Worm (Caenorhabditis elegans) whole organism, L2 larva: ENCODE data around the gene F54B8.1.

Experiments used
- C34F6.9 ChIP-seq: fragments of 150-350 bp; optimal IDR thresholded peaks from 2 replicates; lab custom pipeline; 2014; ENCODE audit warnings: missing biosample characterization, missing genetic modification characterization
- F13H6.1 ChIP-seq: sonication (generic microtip); optimal IDR thresholded peaks from 2 replicates; lab custom pipeline; 2016; ENCODE audit warnings: missing genetic modification characterization, missing compliant biosample characterization
- R02D3.7 ChIP-seq: fragments of 150-350 bp; optimal IDR thresholded peaks from 2 replicates; lab custom pipeline; 2014; ENCODE audit warnings: missing biosample characterization, missing genetic modification characterization
- Y55F3AM.14 ChIP-seq: fragments of 200-800 bp; sonication (Bioruptor generic); optimal IDR thresholded peaks from 2 replicates; lab custom pipeline; 2018; ENCODE audit warnings: mild to moderate bottlenecking, missing genetic modification characterization, missing compliant biosample characterization
- alr-1 ChIP-seq: fragments of 150-350 bp; optimal IDR thresholded peaks from 2 replicates; lab custom pipeline; 2014; ENCODE audit warnings: missing biosample characterization, missing genetic modification characterization
- ama-1 ChIP-seq: fragments of 150-350 bp; optimal IDR thresholded peaks from 2 replicates; lab custom pipeline; 2018; ENCODE audit warnings: inconsistent platforms
- ceh-16 ChIP-seq: fragments of 150-350 bp; optimal IDR thresholded peaks from 2 replicates; lab custom pipeline; 2014; ENCODE audit warnings: missing biosample characterization, missing genetic modification characterization
- ceh-82 ChIP-seq: fragments of 150-350 bp; optimal IDR thresholded peaks from 2 replicates; lab custom pipeline; 2014; ENCODE audit warnings: missing biosample characterization, missing genetic modification characterization
- crh-2 ChIP-seq: sonication (generic microtip); optimal IDR thresholded peaks from 2 replicates; lab custom pipeline; 2017; ENCODE audit warnings: missing biosample characterization, missing genetic modification characterization
- egl-27 ChIP-seq: sonication (generic microtip); optimal IDR thresholded peaks from 3 replicates; lab custom pipeline; 2017; ENCODE audit warnings: missing biosample characterization, missing genetic modification reagents, missing genetic modification characterization
- elt-1 ChIP-seq: fragments of 150-350 bp; optimal IDR thresholded peaks from 2 replicates; lab custom pipeline; 2014; ENCODE audit warnings: missing biosample characterization, missing genetic modification characterization
- fos-1 ChIP-seq: fragments of 150-350 bp; optimal IDR thresholded peaks from 2 replicates; lab custom pipeline; 2014; ENCODE audit warnings: missing biosample characterization, missing genetic modification characterization
- gmeb-1 ChIP-seq: fragments of 150-350 bp; optimal IDR thresholded peaks from 2 replicates; lab custom pipeline; 2014; ENCODE audit warnings: missing biosample characterization, missing genetic modification characterization
- lin-11 ChIP-seq: fragments of 150-350 bp; sonication (generic microtip); optimal IDR thresholded peaks from 2 replicates; lab custom pipeline; 2014; ENCODE audit warnings: missing biosample characterization, missing genetic modification characterization, inconsistent platforms, mixed read lengths
- mbf-1 ChIP-seq: sonication (generic microtip); optimal IDR thresholded peaks from 2 replicates; lab custom pipeline; 2017; ENCODE audit warnings: missing biosample characterization, missing genetic modification characterization
- mdl-1 ChIP-seq, 2 experiments: fragments of 150-350 bp in 1 of 2; sonication (generic microtip) in 1 of 2; optimal IDR thresholded peaks; 2 replicates each; lab custom pipeline; 2017; ENCODE audit warnings: missing biosample characterization in 2 of 2, missing genetic modification characterization in 2 of 2
- nhr-10 ChIP-seq: sonication (generic microtip); optimal IDR thresholded peaks from 2 replicates; lab custom pipeline; 2017; ENCODE audit warnings: missing biosample characterization, missing genetic modification characterization
- nhr-12 ChIP-seq: fragments of 150-350 bp; optimal IDR thresholded peaks from 2 replicates; lab custom pipeline; 2014; ENCODE audit warnings: missing biosample characterization, missing genetic modification characterization
- nhr-129 ChIP-seq: fragments of 150-350 bp; optimal IDR thresholded peaks from 2 replicates; lab custom pipeline; 2014; ENCODE audit warnings: missing biosample characterization, missing genetic modification characterization
- nhr-21 ChIP-seq: fragments of 150-350 bp; optimal IDR thresholded peaks from 2 replicates; lab custom pipeline; 2014; ENCODE audit warnings: missing biosample characterization, missing genetic modification characterization
- nhr-6 ChIP-seq: fragments of 150-350 bp; optimal IDR thresholded peaks from 2 replicates; lab custom pipeline; 2014; ENCODE audit warnings: missing biosample characterization, missing genetic modification characterization
- nhr-77 ChIP-seq: fragments of 150-350 bp; optimal IDR thresholded peaks from 2 replicates; lab custom pipeline; 2014; ENCODE audit warnings: missing biosample characterization, missing genetic modification characterization
- sma-9 ChIP-seq, 2 experiments: fragments of 150-350 bp in 1 of 2; sonication (generic microtip) in 1 of 2; optimal IDR thresholded peaks; 2 replicates each; lab custom pipeline; 2014 to 2016; ENCODE audit warnings: missing genetic modification characterization in 2 of 2, mild to moderate bottlenecking in 1 of 2, missing biosample characterization in 1 of 2, missing compliant biosample characterization in 1 of 2, missing genetic modification reagents in 1 of 2, moderate library complexity in 1 of 2
- snpc-4 ChIP-seq: fragments of 150-350 bp; optimal IDR thresholded peaks from 2 replicates; lab custom pipeline; 2014; ENCODE audit warnings: missing biosample characterization, missing genetic modification characterization
- unc-39 ChIP-seq: fragments of 150-350 bp; optimal IDR thresholded peaks from 2 replicates; lab custom pipeline; 2014; ENCODE audit warnings: missing biosample characterization, missing genetic modification characterization
- unc-55 ChIP-seq: fragments of 150-350 bp; sonication (generic microtip); optimal IDR thresholded peaks from 3 replicates; lab custom pipeline; 2014; ENCODE audit warnings: missing biosample characterization, missing genetic modification reagents, missing genetic modification characterization
- unc-62 ChIP-seq: fragments of 150-350 bp; optimal IDR thresholded peaks from 2 replicates; lab custom pipeline; 2014; ENCODE audit warnings: missing biosample characterization, missing genetic modification reagents, missing genetic modification characterization
- zag-1 ChIP-seq: fragments of 150-350 bp; optimal IDR thresholded peaks from 2 replicates; lab custom pipeline; 2014; ENCODE audit warnings: missing biosample characterization, missing genetic modification characterization
- ztf-1 ChIP-seq: fragments of 200-800 bp; sonication (Bioruptor generic); conservative IDR thresholded peaks from 2 replicates; pipeline ENCODE4 v1.3.6; 2022; ENCODE audit warnings: missing genetic modification characterization, missing compliant biosample characterization

Gene F54B8.1

ce11 chrV:15769072-15769471, 41.5 kb upstream of the F54B8.1 start, which contains the start of gene F57A10.4:
TSS of gene F57A10.4 (plus strand) at chrV:15769438.
- TF ChIP-seq crh-2, result no peak
- no peak for TF ChIP-seq nhr-21 (tag; lab: Kevin White, UChicago)
- TF ChIP-seq C34F6.9 (tag; lab: Kevin White, UChicago), result no peak
- no peak for TF ChIP-seq nhr-12
- TF ChIP-seq, all 48 proteins: peak for 0

DNA sequence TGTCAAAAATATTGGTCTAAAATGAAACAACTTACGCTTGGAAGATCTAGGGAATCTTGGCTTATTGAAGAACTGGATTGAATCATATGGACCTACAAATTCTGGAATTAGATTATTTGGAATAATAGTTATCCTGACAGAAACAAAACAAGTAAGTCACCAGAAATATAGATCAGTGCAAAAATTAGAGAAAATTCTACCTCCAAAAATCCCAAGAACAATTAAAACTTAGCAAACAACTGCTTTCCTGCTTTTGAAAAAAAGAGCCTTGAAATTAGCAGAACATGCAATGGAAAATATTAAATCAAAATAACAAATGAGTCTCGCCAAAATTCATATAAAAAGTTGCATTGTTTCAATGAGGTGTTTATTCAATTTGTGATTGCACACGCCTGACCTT, 37.4 kb upstream of the F54B8.1 start, which contains the start of gene nhr-60:
Gene nhr-60, minus strand, starts transcription at position 101 of the 400 bp plus-strand sequence.
- TF ChIP-seq Y55F3AM.14 (GFP tag; lab: Kevin White, UChicago) (no peak), nhr-6 (tag; lab: Kevin White, UChicago) (no peak), sma-9 (GFP tag; optimal IDR thresholded peaks at IDR 0.05; lab: Kevin White, UChicago) (no peak), sma-9 (tag; optimal IDR thresholded peaks at IDR 0.05; lab: Kevin White, UChicago) (no peak), nhr-12 (no peak), R02D3.7 (tag; lab: Kevin White, UChicago) (no peak), gmeb-1 (no peak)

ce11 chrV:15773941-15774340, 36.6 kb upstream of the F54B8.1 start:
- TF ChIP-seq crh-2 (no peak), sma-9 (GFP tag; optimal IDR thresholded peaks at IDR 0.05; lab: Kevin White, UChicago) (peak; percentile 29), sma-9 (tag; optimal IDR thresholded peaks at IDR 0.05; lab: Kevin White, UChicago) (no peak), mdl-1 (tag; optimal IDR thresholded peaks at IDR 0.05; lab: Kevin White, UChicago) (peak in 1 of 2 experiments; percentile 1), unc-62 (GFP tag; lab: Kevin White, UChicago) (no peak)

DNA sequence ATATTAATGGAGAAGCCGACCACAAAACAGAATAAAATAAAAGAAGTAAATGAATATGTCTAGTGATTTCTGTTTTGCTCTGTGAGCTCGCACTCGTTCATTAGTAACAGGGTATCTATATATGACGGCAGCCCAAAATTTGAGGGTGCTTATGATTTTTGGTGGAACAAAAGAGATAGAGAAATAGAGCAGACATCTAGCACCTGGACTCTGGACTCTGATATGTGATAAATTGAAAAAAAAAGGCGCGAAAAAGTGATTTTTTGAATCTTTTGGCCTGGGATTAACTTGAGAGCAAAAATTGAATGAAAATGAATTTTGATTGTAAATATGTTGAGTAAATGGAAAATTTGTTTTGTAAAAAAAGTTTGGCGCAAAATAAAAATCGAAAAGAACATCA, 33.9 kb upstream of the F54B8.1 start, which contains the start of gene nhr-283:
Gene nhr-283, minus strand, starts transcription at position 101 of the 400 bp plus-strand sequence.
- TF ChIP-seq egl-27 (tag; lab: Kevin White, UChicago) (no peak), snpc-4 (no peak), ceh-82 (tag; lab: Kevin White, UChicago) (no peak), nhr-77 (tag; lab: Kevin White, UChicago) (no peak), mdl-1 (tag; optimal IDR thresholded peaks at IDR 0.05; lab: Kevin White, UChicago) (no peak), mbf-1 (tag; lab: Kevin White, UChicago) (no peak), nhr-129 (tag; lab: Kevin White, UChicago) (no peak), gmeb-1 (no peak), F13H6.1 (tag; lab: Kevin White, UChicago) (no peak), unc-55 (GFP tag; lab: Kevin White, UChicago) (no peak), zag-1 (no peak), alr-1 (tag; lab: Kevin White, UChicago) (no peak)
- TF ChIP-seq, all 48 proteins: peak for 0

DNA sequence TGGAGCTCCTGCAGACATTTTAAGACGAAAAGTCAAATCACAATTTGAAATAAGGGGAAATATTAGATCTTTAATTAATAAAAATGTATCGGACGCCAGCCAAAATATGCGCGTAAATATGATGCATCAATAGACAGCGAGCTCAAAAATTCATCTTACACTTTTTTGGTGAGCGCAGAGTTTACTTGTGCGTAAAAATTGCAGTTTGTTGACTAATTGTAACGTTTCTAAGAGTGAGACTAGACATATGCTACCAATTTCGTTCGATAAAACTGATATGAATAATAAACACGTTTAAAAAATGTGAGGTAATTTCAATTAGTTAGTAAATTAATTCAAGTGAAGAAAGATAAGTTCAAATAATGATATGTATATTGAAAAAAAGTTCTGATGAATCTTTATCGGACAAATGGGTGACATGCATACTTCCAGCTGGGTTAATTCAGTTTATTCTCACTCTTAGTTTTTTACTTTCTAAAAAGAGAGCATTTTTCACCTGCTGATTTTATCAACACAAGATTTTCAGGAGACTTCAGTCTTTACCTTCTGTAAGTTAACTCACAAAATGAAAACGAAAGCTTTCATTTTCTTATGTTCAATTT, 31.3 kb upstream of the F54B8.1 start, which contains the start of the genes nhr-285 and irld-52:
Gene nhr-285, minus strand, starts transcription at position 101 of the 602 bp plus-strand sequence.
Gene irld-52, plus strand, starts transcription at position 552 of the 602 bp plus-strand sequence.
- TF ChIP-seq lin-11 (tag; lab: Kevin White, UChicago) (no peak), nhr-10 (tag; lab: Kevin White, UChicago) (no peak), elt-1 (tag; lab: Kevin White, UChicago) (no peak), ceh-82 (tag; lab: Kevin White, UChicago) (no peak), ztf-1 (GFP tag; lab: Robert Waterston, UW) (no peak), nhr-21 (tag; lab: Kevin White, UChicago) (no peak)
- TF ChIP-seq, all 48 proteins: peak for 0

DNA sequence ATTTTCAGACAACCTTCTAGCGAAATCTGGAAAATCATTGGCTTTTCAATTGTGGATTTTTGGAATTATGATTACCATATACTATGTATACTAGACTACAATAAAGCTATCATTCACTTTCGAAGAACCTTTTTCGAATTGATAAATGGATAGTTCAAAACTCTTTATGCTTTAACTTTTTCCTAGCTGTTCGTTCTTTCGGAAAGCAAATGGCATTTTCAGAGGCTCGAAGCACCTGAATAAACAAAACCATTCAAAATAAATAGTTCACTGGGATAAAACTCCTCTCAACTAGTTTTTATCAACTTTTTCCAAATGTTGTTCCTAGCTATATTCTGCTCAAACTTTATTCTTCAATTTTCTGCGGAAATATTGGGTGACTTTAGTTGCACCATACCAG, 29.5 kb upstream of the F54B8.1 start, which contains the start of gene T26E4.2:
Gene T26E4.2, plus strand, starts transcription at position 301 of the 400 bp plus-strand sequence.
- TF ChIP-seq fos-1 (tag; lab: Kevin White, UChicago) (no peak), R02D3.7 (tag; lab: Kevin White, UChicago) (no peak), ama-1 (no peak), ceh-16 (tag; lab: Kevin White, UChicago) (no peak), nhr-129 (tag; lab: Kevin White, UChicago) (no peak), C34F6.9 (tag; lab: Kevin White, UChicago) (no peak), unc-39 (tag; lab: Kevin White, UChicago) (no peak), snpc-4 (no peak)
